Worm (Caenorhabditis elegans): ENCODE data around the gene twk-4.

DNA sequence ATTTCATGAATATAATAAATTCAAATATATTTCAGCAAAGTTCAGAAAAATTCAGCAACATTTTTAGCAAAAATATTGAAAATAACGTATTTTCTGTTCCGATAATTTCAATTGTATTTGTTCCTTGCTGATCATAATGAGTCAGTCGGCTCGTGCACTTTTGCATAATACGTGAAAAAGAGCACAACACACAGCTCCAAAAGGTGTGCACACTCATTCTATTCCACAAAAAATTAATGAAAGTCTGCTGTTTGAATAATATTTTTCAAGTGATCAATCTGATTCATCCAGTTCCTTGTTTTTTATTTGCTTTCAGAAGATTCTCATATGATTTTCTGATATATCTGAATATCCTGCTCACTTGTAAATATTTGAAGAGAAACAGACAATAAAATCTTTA, 39.8 kb downstream of the twk-4 start:
- TF ChIP-seq klf-2 (GFP tag; conservative IDR thresholded peaks at IDR 0.05) (no peak), ref-1 (GFP tag; conservative IDR thresholded peaks at IDR 0.05) (no peak), ztf-23 (GFP tag; IDR thresholded peaks at IDR 0.05) (no peak), cog-1 (tag; optimal IDR thresholded peaks at IDR 0.05) (no peak)
